Fruit fly (Drosophila melanogaster) whole organism, prepupa: ENCODE measurements around the gene CG43163.

Source experiments
- Blimp-1 ChIP-seq: fragments of 200-800 bp; sonication (Bioruptor generic); optimal IDR thresholded peaks from 3 replicates; lab custom pipeline; 2017; ENCODE audit warnings: missing biosample characterization, missing genetic modification characterization, mild to moderate bottlenecking, moderate library complexity, missing genetic modification reagents
- CG10631 ChIP-seq: fragments of 200-800 bp; sonication (Bioruptor generic); optimal IDR thresholded peaks from 2 replicates; lab custom pipeline; 2016; ENCODE audit warnings: missing biosample characterization, missing genetic modification characterization
- CG10669 ChIP-seq: fragments of 200-800 bp; sonication (Bioruptor generic); optimal IDR thresholded peaks from 3 replicates; lab custom pipeline; 2018; ENCODE audit warnings: missing biosample characterization, mild to moderate bottlenecking, missing genetic modification characterization, moderate library complexity
- CG11294 ChIP-seq: fragments of 200-800 bp; sonication (Bioruptor generic); IDR thresholded peaks from 2 replicates; pipeline ENCODE4 v1.3.6; 2022; ENCODE audit warnings: missing biosample characterization, missing genetic modification characterization
- CG11762 ChIP-seq: fragments of 200-800 bp; sonication (Bioruptor generic); optimal IDR thresholded peaks from 3 replicates; lab custom pipeline; 2016; ENCODE audit warnings: missing biosample characterization, missing genetic modification characterization; ENCODE audit not compliant: insufficient read depth
- CG11902 ChIP-seq: fragments of 200-800 bp; sonication (Bioruptor generic); optimal IDR thresholded peaks from 3 replicates; lab custom pipeline; 2016; ENCODE audit warnings: missing biosample characterization, missing genetic modification characterization
- CG1621 ChIP-seq: fragments of 200-800 bp; sonication (Bioruptor generic); optimal IDR thresholded peaks from 3 replicates; lab custom pipeline; 2018; ENCODE audit warnings: missing biosample characterization, mild to moderate bottlenecking, missing genetic modification characterization
- CG16779 ChIP-seq: fragments of 200-800 bp; sonication (Bioruptor generic); optimal IDR thresholded peaks from 3 replicates; lab custom pipeline; 2017; ENCODE audit warnings: missing biosample characterization, mild to moderate bottlenecking, missing genetic modification characterization
- CG3032 ChIP-seq: fragments of 200-800 bp; optimal IDR thresholded peaks from 2 replicates; lab custom pipeline; 2019; ENCODE audit warnings: missing biosample characterization, mild to moderate bottlenecking, missing genetic modification characterization, moderate library complexity
- CG32006 ChIP-seq: fragments of 200-800 bp; sonication (Bioruptor generic); optimal IDR thresholded peaks from 3 replicates; lab custom pipeline; 2017; ENCODE audit warnings: missing biosample characterization, mild to moderate bottlenecking, missing genetic modification characterization
- CG34406 ChIP-seq: fragments of 200-800 bp; sonication (Bioruptor generic); optimal IDR thresholded peaks from 3 replicates; lab custom pipeline; 2016; ENCODE audit warnings: missing biosample characterization, missing genetic modification characterization
- CG6163 ChIP-seq: fragments of 200-800 bp; sonication (Bioruptor generic); IDR thresholded peaks from 3 replicates; pipeline ENCODE4 v1.3.6; 2022; ENCODE audit warnings: missing biosample characterization, missing genetic modification characterization
- CG6276 ChIP-seq: fragments of 200-800 bp; sonication (Bioruptor generic); optimal IDR thresholded peaks from 2 replicates; lab custom pipeline; 2017; ENCODE audit warnings: missing biosample characterization, mild to moderate bottlenecking, missing genetic modification characterization
- CG6792 ChIP-seq: fragments of 200-800 bp; sonication (Bioruptor generic); optimal IDR thresholded peaks from 3 replicates; lab custom pipeline; 2016; ENCODE audit warnings: missing biosample characterization, missing genetic modification characterization
- CG6854 ChIP-seq: fragments of 200-800 bp; sonication (Bioruptor generic); optimal IDR thresholded peaks from 2 replicates; lab custom pipeline; 2017; ENCODE audit warnings: missing biosample characterization, mild to moderate bottlenecking, missing genetic modification characterization
- CG8119 ChIP-seq: fragments of 200-800 bp; sonication (Bioruptor generic); IDR thresholded peaks from 3 replicates; pipeline ENCODE4 v1.3.6; 2022; ENCODE audit warnings: missing biosample characterization, missing genetic modification characterization
- CG8319 ChIP-seq: fragments of 200-800 bp; sonication (Bioruptor generic); optimal IDR thresholded peaks from 3 replicates; lab custom pipeline; 2016; ENCODE audit warnings: missing biosample characterization, missing genetic modification characterization
- CG8632 ChIP-seq: fragments of 200-800 bp; sonication (Bioruptor generic); optimal IDR thresholded peaks from 3 replicates; lab custom pipeline; 2016; ENCODE audit warnings: missing biosample characterization, missing genetic modification characterization
- Eip75B ChIP-seq: fragments of 200-800 bp; sonication (Bioruptor generic); optimal IDR thresholded peaks from 3 replicates; lab custom pipeline; 2016; ENCODE audit warnings: missing biosample characterization, missing genetic modification characterization
- Eip78C ChIP-seq: fragments of 200-800 bp; sonication (Bioruptor generic); peaks from one replicate; lab custom pipeline; 2016; ENCODE audit warnings: missing biosample characterization, missing genetic modification characterization
- Ets96B ChIP-seq: fragments of 200-800 bp; optimal IDR thresholded peaks from 2 replicates; lab custom pipeline; 2019; ENCODE audit warnings: missing biosample characterization, mild to moderate bottlenecking, missing genetic modification characterization, moderate library complexity
- Gug ChIP-seq: fragments of 200-800 bp; sonication (Bioruptor generic); IDR thresholded peaks from 2 replicates; pipeline ENCODE4 v1.3.6; 2022; ENCODE audit warnings: missing biosample characterization, missing genetic modification characterization
- Hr4 ChIP-seq: fragments of 200-800 bp; sonication (Bioruptor generic); optimal IDR thresholded peaks from 3 replicates; lab custom pipeline; 2016; ENCODE audit warnings: missing biosample characterization, missing genetic modification characterization
- Lpt ChIP-seq: fragments of 200-800 bp; sonication (Bioruptor generic); optimal IDR thresholded peaks from 3 replicates; lab custom pipeline; 2016; ENCODE audit warnings: missing biosample characterization, missing genetic modification characterization
- Met ChIP-seq: fragments of 200-800 bp; sonication (Bioruptor generic); optimal IDR thresholded peaks from 3 replicates; lab custom pipeline; 2016; ENCODE audit warnings: missing biosample characterization, missing genetic modification characterization
- Smox ChIP-seq: fragments of 200-800 bp; sonication (Bioruptor generic); optimal IDR thresholded peaks from 3 replicates; lab custom pipeline; 2016; ENCODE audit warnings: missing biosample characterization, missing genetic modification characterization
- Sox102F ChIP-seq: fragments of 200-800 bp; sonication (Bioruptor generic); optimal IDR thresholded peaks from 2 replicates; lab custom pipeline; 2016; ENCODE audit warnings: missing biosample characterization, mild to moderate bottlenecking, missing genetic modification characterization
- Sox14 ChIP-seq: fragments of 200-800 bp; sonication (Bioruptor generic); optimal IDR thresholded peaks from 3 replicates; lab custom pipeline; 2016; ENCODE audit warnings: missing biosample characterization, missing genetic modification characterization
- Sox15 ChIP-seq: fragments of 200-800 bp; sonication (Bioruptor generic); optimal IDR thresholded peaks from 3 replicates; lab custom pipeline; 2016; ENCODE audit warnings: missing biosample characterization, missing genetic modification characterization
- cyc ChIP-seq: fragments of 200-800 bp; sonication (Bioruptor generic); optimal IDR thresholded peaks from 3 replicates; lab custom pipeline; 2016; ENCODE audit warnings: missing biosample characterization, missing genetic modification characterization
- dac ChIP-seq: fragments of 200-800 bp; sonication (Bioruptor generic); optimal IDR thresholded peaks from 2 replicates; lab custom pipeline; 2017; ENCODE audit warnings: missing biosample characterization, mild to moderate bottlenecking, missing genetic modification characterization
- dsx ChIP-seq: fragments of 200-800 bp; optimal IDR thresholded peaks from 3 replicates; lab custom pipeline; 2019; ENCODE audit warnings: missing biosample characterization, mild to moderate bottlenecking, missing genetic modification characterization, moderate library complexity; ENCODE audit not compliant: poor library complexity, severe bottlenecking
- esn ChIP-seq: fragments of 200-800 bp; sonication (Bioruptor generic); optimal IDR thresholded peaks from 2 replicates; lab custom pipeline; 2016; ENCODE audit warnings: missing biosample characterization, mild to moderate bottlenecking, missing genetic modification characterization, moderate library complexity
- fkh ChIP-seq: fragments of 200-800 bp; sonication (Bioruptor generic); optimal IDR thresholded peaks from 3 replicates; lab custom pipeline; 2017; ENCODE audit warnings: missing biosample characterization, mild to moderate bottlenecking, missing genetic modification characterization, moderate library complexity
- net ChIP-seq: fragments of 200-800 bp; sonication (Bioruptor generic); optimal IDR thresholded peaks from 3 replicates; lab custom pipeline; 2016; ENCODE audit warnings: missing biosample characterization, missing genetic modification characterization
- pdm3 ChIP-seq: fragments of 200-800 bp; sonication (Bioruptor generic); optimal IDR thresholded peaks from 3 replicates; lab custom pipeline; 2016; ENCODE audit warnings: missing biosample characterization, missing genetic modification characterization
- salr ChIP-seq, 2 experiments: fragments of 200-800 bp; sonication (Bioruptor generic); optimal IDR thresholded peaks; 3 replicates each; lab custom pipeline; 2016 to 2018; ENCODE audit warnings: missing biosample characterization in 2 of 2, missing genetic modification characterization in 2 of 2, mild to moderate bottlenecking in 1 of 2
- spab ChIP-seq: fragments of 200-800 bp; sonication (Bioruptor generic); optimal IDR thresholded peaks from 2 replicates; lab custom pipeline; 2017; ENCODE audit warnings: missing biosample characterization, mild to moderate bottlenecking, missing genetic modification characterization, missing genetic modification reagents
- ss ChIP-seq, 2 experiments: fragments of 200-800 bp; sonication (Bioruptor generic); optimal IDR thresholded peaks; 2 replicates in 1 of 2; 3 replicates in 1 of 2; lab custom pipeline; 2017 to 2018; ENCODE audit warnings: mild to moderate bottlenecking in 2 of 2, missing biosample characterization in 2 of 2, missing genetic modification characterization in 2 of 2, moderate library complexity in 1 of 2
- svp ChIP-seq: fragments of 200-800 bp; sonication (Bioruptor generic); peaks from one replicate; lab custom pipeline; 2016; ENCODE audit warnings: missing biosample characterization, missing genetic modification characterization
- topi ChIP-seq: fragments of 200-800 bp; sonication (Bioruptor generic); optimal IDR thresholded peaks from 3 replicates; lab custom pipeline; 2016; ENCODE audit warnings: missing biosample characterization, missing genetic modification characterization
- vri ChIP-seq: fragments of 200-800 bp; sonication (Bioruptor generic); optimal IDR thresholded peaks from 3 replicates; lab custom pipeline; 2016; ENCODE audit warnings: missing biosample characterization, mild to moderate bottlenecking, missing genetic modification characterization

CG43163 gene

DNA sequence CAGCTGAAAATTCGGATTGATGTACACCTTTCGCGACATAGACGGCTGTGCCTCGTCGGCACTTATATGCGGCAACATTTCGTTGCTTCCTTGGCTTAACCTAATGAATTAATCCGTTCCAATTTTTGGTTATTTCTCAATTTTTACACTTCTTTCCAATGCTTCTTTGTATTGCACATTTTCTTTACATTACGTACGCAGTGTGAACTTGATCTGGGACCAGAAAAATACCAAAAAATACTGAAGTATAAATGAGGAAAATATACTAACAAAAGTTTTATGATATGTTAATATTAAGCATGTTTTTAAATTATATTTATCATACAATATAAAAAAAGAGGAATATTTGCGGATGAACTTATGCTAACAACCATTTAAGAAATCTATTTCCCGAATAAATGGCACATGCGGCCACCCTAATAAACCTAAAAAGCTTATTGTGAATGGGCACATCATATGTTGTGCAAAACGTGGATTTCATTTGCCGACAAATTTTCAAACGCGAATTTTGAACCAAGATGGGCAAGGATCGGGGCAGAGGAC lies 2.7 kb upstream of the CG43163 start, which contains the start of the genes ZC3H3 and Pus7:
Gene ZC3H3, minus strand, starts transcription at position 197 of the 543 bp plus-strand sequence.
Gene Pus7, plus strand, starts transcription at position 437 of the 543 bp plus-strand sequence.
- TF ChIP-seq dsx: peak; percentile 47
- TF ChIP-seq CG10669 (GFP tag; lab: Kevin White, UChicago): no peak
- peak; percentile 39 for TF ChIP-seq fkh (GFP tag; lab: Kevin White, UChicago)
- peak; percentile 52 for TF ChIP-seq Sox14 (GFP tag; lab: Kevin White, UChicago)
- TF ChIP-seq esn (GFP tag; lab: Kevin White, UChicago): peak; percentile 18

DNA sequence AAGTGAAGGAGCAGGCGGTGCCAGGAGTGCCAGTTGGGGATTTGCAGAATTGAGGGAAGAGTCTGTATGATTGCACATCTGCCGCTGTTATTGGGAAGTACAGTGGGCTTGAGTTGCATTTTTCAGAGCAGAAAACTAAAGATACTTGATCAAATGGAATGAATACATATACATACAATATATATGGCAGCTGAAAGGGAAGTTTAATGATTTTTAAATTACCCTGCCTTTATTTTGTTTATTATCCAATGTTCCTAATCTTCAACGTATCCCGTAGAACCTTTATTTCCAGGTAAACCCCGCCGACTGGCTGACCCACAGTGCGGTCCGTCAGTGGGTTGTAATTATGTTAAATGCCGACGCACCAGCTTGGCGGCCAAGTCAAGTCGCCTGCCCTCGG lies 26.0 kb downstream of the CG43163 start:
- TF ChIP-seq CG11762 (GFP tag; lab: Kevin White, UChicago): no peak
- TF ChIP-seq svp (GFP tag; lab: Kevin White, UChicago): peak; percentile 69
- peak; percentile 28 for TF ChIP-seq Sox102F
- no peak for TF ChIP-seq CG10631
- no peak for TF ChIP-seq CG6854
- no peak for TF ChIP-seq salr (GFP tag; optimal IDR thresholded peaks at IDR 0.05; lab: Kevin White, UChicago)
- no peak for TF ChIP-seq dac (GFP tag; lab: Kevin White, UChicago)

DNA sequence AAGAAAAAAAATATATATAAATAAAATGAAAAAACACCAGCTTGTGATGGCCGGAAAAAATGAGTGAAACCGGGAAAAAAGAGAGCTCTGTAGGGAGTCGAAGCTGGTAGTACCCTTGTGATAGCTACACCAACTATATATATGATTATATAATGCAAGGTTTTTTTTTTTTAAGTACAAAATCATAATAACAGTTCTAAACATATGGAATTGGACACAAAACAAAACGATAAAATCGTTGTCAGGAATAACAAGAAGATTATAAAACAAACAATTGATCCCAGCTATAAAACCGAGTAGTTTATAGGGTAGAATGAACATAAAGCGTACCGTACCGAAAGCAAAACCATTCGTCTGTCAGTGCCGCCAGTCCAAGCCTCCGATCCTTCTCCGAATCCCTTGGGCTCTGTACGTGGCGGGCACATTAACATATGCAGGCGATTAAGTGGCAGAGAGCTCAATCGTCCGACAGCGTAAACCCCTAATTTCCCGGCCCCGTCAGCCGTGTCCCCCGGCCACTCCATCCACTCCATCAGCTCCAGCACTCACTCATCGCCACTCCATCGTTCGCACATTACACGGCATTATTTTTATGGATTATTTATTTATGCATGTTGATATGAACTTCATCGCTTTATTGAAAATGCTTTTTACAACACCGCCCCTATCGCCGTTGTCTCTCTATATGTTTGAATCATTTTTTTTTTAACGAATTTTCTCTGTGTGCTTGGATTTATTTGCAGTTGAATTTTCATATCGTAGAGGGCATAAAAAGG lies 45.5 kb downstream of the CG43163 start:
- TF ChIP-seq topi (peak; percentile 16), Ets96B (peak; percentile 6), CG1621 (tag; lab: Kevin White, UChicago) (peak; percentile 22), CG34406 (GFP tag; lab: Kevin White, UChicago) (peak; percentile 47), net (GFP tag; lab: Kevin White, UChicago) (peak; percentile 43), Gug (GFP tag; lab: Robert Waterston, UW) (0 out of 2 replicates have a peak, but pooled peaks have one; percentile 9), CG8319 (GFP tag; lab: Kevin White, UChicago) (peak; percentile 35), CG8119 (GFP tag; lab: Robert Waterston, UW) (peak; percentile 27; the same call in 1 of the 3 replicates), CG10669 (GFP tag; lab: Kevin White, UChicago) (no peak), Eip75B (GFP tag; lab: Kevin White, UChicago) (peak; percentile 7), CG6163 (0 out of 3 replicates have a peak, but pooled peaks have one; percentile 47), Smox (GFP tag; lab: Kevin White, UChicago) (no peak), CG6276 (GFP tag; lab: Kevin White, UChicago) (no peak), CG11902 (GFP tag; lab: Kevin White, UChicago) (no peak), CG11294 (GFP tag; lab: Robert Waterston, UW) (no peak), cyc (peak; percentile 19), Met (GFP tag; lab: Kevin White, UChicago) (no peak), pdm3 (peak; percentile 0), salr (GFP tag; optimal IDR thresholded peaks at IDR 0.05; lab: Kevin White, UChicago) (no peak), spab (GFP tag; lab: Kevin White, UChicago) (peak; percentile 26), Sox15 (no peak), ss (GFP tag; optimal IDR thresholded peaks at IDR 0.05; lab: Kevin White, UChicago) (peak in 1 of 2 experiments; percentile 38), CG3032 (peak; percentile 15), Lpt (GFP tag; lab: Kevin White, UChicago) (no peak), vri (no peak), CG32006 (no peak), CG11762 (GFP tag; lab: Kevin White, UChicago) (peak; percentile 22), esn (GFP tag; lab: Kevin White, UChicago) (peak; percentile 51), Blimp-1 (GFP tag; lab: Kevin White, UChicago) (no peak), Sox14 (GFP tag; lab: Kevin White, UChicago) (peak; percentile 15), Eip78C (peak; percentile 93), CG16779 (no peak), CG8632 (GFP tag; lab: Kevin White, UChicago) (peak; percentile 48), Sox102F (peak; percentile 14), CG6792 (GFP tag; lab: Kevin White, UChicago) (peak; percentile 22), Hr4 (GFP tag; lab: Kevin White, UChicago) (no peak)
- TF ChIP-seq, all 60 proteins: peak for 22
